Fruit fly (Drosophila melanogaster) whole organism, embryonic: ENCODE data around the gene ZIPIC.

ENCODE experiments used
- CG11085 ChIP-seq: fragments of 200-800 bp; sonication (Bioruptor generic); IDR thresholded peaks from 2 replicates; pipeline ENCODE4 v1.3.6; 2022; ENCODE audit warnings: missing biosample characterization, missing genetic modification characterization
- CG11560 ChIP-seq: fragments of 200-800 bp; sonication (Bioruptor generic); IDR thresholded peaks from 3 replicates; pipeline ENCODE4 v1.3.6; 2022; ENCODE audit warnings: missing biosample characterization, missing genetic modification characterization
- CG12071 ChIP-seq: fragments of 200-800 bp; sonication (Bioruptor generic); optimal IDR thresholded peaks from 3 replicates; lab custom pipeline; 2018; ENCODE audit warnings: missing biosample characterization, mild to moderate bottlenecking, missing genetic modification characterization
- CG12659 ChIP-seq: fragments of 200-800 bp; sonication (Bioruptor generic); optimal IDR thresholded peaks from 3 replicates; lab custom pipeline; 2017; ENCODE audit warnings: mild to moderate bottlenecking, missing biosample characterization, missing genetic modification reagents, missing genetic modification characterization
- CG14860 ChIP-seq: fragments of 200-800 bp; sonication (Bioruptor generic); IDR thresholded peaks from 3 replicates; pipeline ENCODE4 v1.3.6; 2022; ENCODE audit warnings: missing biosample characterization, missing genetic modification characterization; ENCODE audit not compliant: partially characterized antibody
- CG16863 ChIP-seq: fragments of 200-800 bp; sonication (Bioruptor generic); optimal IDR thresholded peaks from 3 replicates; lab custom pipeline; 2016; ENCODE audit warnings: missing biosample characterization, missing genetic modification characterization
- CG18011 ChIP-seq: fragments of 200-800 bp; sonication (Bioruptor generic); optimal IDR thresholded peaks from 2 replicates; lab custom pipeline; 2017; ENCODE audit warnings: missing biosample characterization, missing genetic modification characterization, mild to moderate bottlenecking, moderate library complexity, missing genotype
- CG34376 ChIP-seq: fragments of 200-800 bp; sonication (Bioruptor generic); optimal IDR thresholded peaks from 2 replicates; lab custom pipeline; 2018; ENCODE audit warnings: missing biosample characterization, mild to moderate bottlenecking, missing genetic modification characterization
- CG6689 ChIP-seq: fragments of 200-800 bp; sonication (Bioruptor generic); IDR thresholded peaks from 2 replicates; pipeline ENCODE4 v1.3.6; 2022; ENCODE audit warnings: missing biosample characterization, missing genetic modification characterization
- CG7357 ChIP-seq: fragments of 200-800 bp; sonication (Bioruptor generic); IDR thresholded peaks from 3 replicates; pipeline ENCODE4 v1.3.6; 2022; ENCODE audit warnings: missing biosample characterization, missing genetic modification characterization
- CG8359 ChIP-seq: fragments of 200-800 bp; sonication (Bioruptor generic); optimal IDR thresholded peaks from 2 replicates; lab custom pipeline; 2017; ENCODE audit warnings: missing biosample characterization, mild to moderate bottlenecking, missing genetic modification characterization, borderline replicate concordance
- CG8478 ChIP-seq: fragments of >200 bp; optimal IDR thresholded peaks from 2 replicates; lab custom pipeline; 2018
- CG9609 ChIP-seq: fragments of 200-800 bp; sonication (Bioruptor generic); optimal IDR thresholded peaks from 3 replicates; lab custom pipeline; 2016; ENCODE audit warnings: missing biosample characterization, missing genetic modification characterization
- Chrac-16 ChIP-seq: fragments of 200-800 bp; sonication (Bioruptor generic); optimal IDR thresholded peaks from 3 replicates; lab custom pipeline; 2016; ENCODE audit warnings: missing biosample characterization, missing genetic modification characterization
- Dek ChIP-seq: fragments of 200-800 bp; sonication (Bioruptor generic); optimal IDR thresholded peaks from 3 replicates; lab custom pipeline; 2019; ENCODE audit warnings: missing biosample characterization, mild to moderate bottlenecking, missing genetic modification characterization, moderate library complexity
- Hey ChIP-seq: fragments of 200-800 bp; sonication (Bioruptor generic); optimal IDR thresholded peaks from 3 replicates; lab custom pipeline; 2018; ENCODE audit warnings: missing biosample characterization, mild to moderate bottlenecking, missing genetic modification characterization
- MTF-1 ChIP-seq: fragments of 200-800 bp; sonication (Bioruptor generic); optimal IDR thresholded peaks from 2 replicates; lab custom pipeline; 2018; ENCODE audit warnings: missing biosample characterization, mild to moderate bottlenecking, missing genetic modification characterization, borderline replicate concordance
- Mes4 ChIP-seq: fragments of 200-800 bp; sonication (Bioruptor generic); optimal IDR thresholded peaks from 2 replicates; lab custom pipeline; 2016; ENCODE audit warnings: missing biosample characterization, missing genetic modification characterization
- Neu2 ChIP-seq: fragments of 200-800 bp; sonication (Bioruptor generic); optimal IDR thresholded peaks from 3 replicates; lab custom pipeline; 2016; ENCODE audit warnings: missing biosample characterization, missing genetic modification characterization, borderline replicate concordance
- NfI ChIP-seq: fragments of 200-800 bp; sonication (Bioruptor generic); optimal IDR thresholded peaks from 3 replicates; lab custom pipeline; 2018; ENCODE audit warnings: missing biosample characterization, mild to moderate bottlenecking, missing genetic modification characterization, moderate library complexity
- az2 ChIP-seq: fragments of 200-800 bp; sonication (Bioruptor generic); optimal IDR thresholded peaks from 3 replicates; lab custom pipeline; 2016; ENCODE audit warnings: missing biosample characterization, missing genetic modification characterization
- bab2 ChIP-seq: fragments of 200-800 bp; sonication (Bioruptor generic); optimal IDR thresholded peaks from 2 replicates; lab custom pipeline; 2016; ENCODE audit warnings: missing biosample characterization, missing genetic modification characterization
- bbx ChIP-seq: fragments of 200-800 bp; sonication (Bioruptor generic); IDR thresholded peaks from 2 replicates; pipeline ENCODE4 v1.3.6; 2022; ENCODE audit warnings: missing biosample characterization, missing genetic modification characterization; ENCODE audit not compliant: partially characterized antibody
- bcd ChIP-seq: fragments of 200-800 bp; sonication (Bioruptor generic); optimal IDR thresholded peaks from 2 replicates; lab custom pipeline; 2017; ENCODE audit warnings: missing biosample characterization, mild to moderate bottlenecking, missing genetic modification characterization
- cas ChIP-seq: fragments of 200-800 bp; sonication (Bioruptor generic); IDR thresholded peaks from 2 replicates; pipeline ENCODE4 v1.3.6; 2022; ENCODE audit warnings: missing biosample characterization, missing genetic modification characterization
- cg ChIP-seq: fragments of 200-800 bp; sonication (Bioruptor generic); optimal IDR thresholded peaks from 3 replicates; lab custom pipeline; 2019; ENCODE audit warnings: missing biosample characterization, mild to moderate bottlenecking, missing genetic modification characterization, moderate library complexity
- chm ChIP-seq: fragments of 200-800 bp; sonication (Bioruptor generic); IDR thresholded peaks from 2 replicates; pipeline ENCODE4 v1.3.6; 2022; ENCODE audit warnings: missing biosample characterization, missing genetic modification characterization
- dan ChIP-seq: fragments of 200-800 bp; sonication (Bioruptor generic); IDR thresholded peaks from 2 replicates; pipeline ENCODE4 v1.3.6; 2022; ENCODE audit warnings: missing biosample characterization, missing genetic modification characterization
- danr ChIP-seq: fragments of 200-800 bp; sonication (Bioruptor generic); IDR thresholded peaks from 2 replicates; pipeline ENCODE4 v1.3.6; 2022; ENCODE audit warnings: missing biosample characterization, missing genetic modification characterization
- dati ChIP-seq: fragments of 200-800 bp; sonication (Bioruptor generic); IDR thresholded peaks from 2 replicates; pipeline ENCODE4 v1.3.6; 2022; ENCODE audit warnings: missing biosample characterization, missing genetic modification characterization
- dm ChIP-seq: fragments of 200-800 bp; sonication (Bioruptor generic); optimal IDR thresholded peaks from 3 replicates; lab custom pipeline; 2016; ENCODE audit warnings: missing biosample characterization, missing genetic modification characterization
- fd64A ChIP-seq: fragments of 200-800 bp; sonication (Bioruptor generic); optimal IDR thresholded peaks from 3 replicates; lab custom pipeline; 2018; ENCODE audit warnings: missing biosample characterization, mild to moderate bottlenecking, missing genetic modification characterization
- gce ChIP-seq: fragments of 200-800 bp; sonication (Bioruptor generic); IDR thresholded peaks from 3 replicates; pipeline ENCODE4 v1.3.6; 2022; ENCODE audit warnings: missing biosample characterization, missing genetic modification characterization
- gfzf ChIP-seq: fragments of 200-800 bp; sonication (Bioruptor generic); optimal IDR thresholded peaks from 2 replicates; lab custom pipeline; 2016; ENCODE audit warnings: missing biosample characterization, mild to moderate bottlenecking, missing genetic modification characterization, moderate library complexity
- grau ChIP-seq: fragments of 200-800 bp; optimal IDR thresholded peaks from 3 replicates; lab custom pipeline; 2019; ENCODE audit warnings: missing biosample characterization, mild to moderate bottlenecking, missing genetic modification characterization, moderate library complexity
- gro ChIP-seq: fragments of 200-800 bp; sonication (Bioruptor generic); optimal IDR thresholded peaks from 2 replicates; lab custom pipeline; 2016; ENCODE audit warnings: missing biosample characterization, missing genetic modification characterization
- jumu ChIP-seq: fragments of 200-800 bp; sonication (Bioruptor generic); optimal IDR thresholded peaks from 3 replicates; lab custom pipeline; 2016; ENCODE audit warnings: missing biosample characterization, missing genetic modification characterization
- ken ChIP-seq: fragments of 200-800 bp; sonication (Bioruptor generic); IDR thresholded peaks from 3 replicates; pipeline ENCODE4 v1.3.6; 2022; ENCODE audit warnings: missing biosample characterization, missing genetic modification characterization
- lilli ChIP-seq: fragments of 200-800 bp; sonication (Bioruptor generic); optimal IDR thresholded peaks from 3 replicates; lab custom pipeline; 2016; ENCODE audit warnings: missing biosample characterization, missing genetic modification characterization
- pb ChIP-seq: fragments of 200-800 bp; sonication (Bioruptor generic); optimal IDR thresholded peaks from 3 replicates; lab custom pipeline; 2016; ENCODE audit warnings: missing biosample characterization, missing genetic modification characterization
- pros ChIP-seq: fragments of 200-800 bp; sonication (Bioruptor generic); optimal IDR thresholded peaks from 3 replicates; lab custom pipeline; 2019; ENCODE audit warnings: missing biosample characterization, mild to moderate bottlenecking, missing genetic modification characterization, moderate library complexity
- pzg ChIP-seq: fragments of 200-800 bp; sonication (Bioruptor generic); optimal IDR thresholded peaks from 3 replicates; lab custom pipeline; 2018; ENCODE audit warnings: missing biosample characterization, mild to moderate bottlenecking, missing genetic modification characterization, moderate library complexity
- scrt ChIP-seq: fragments of 200-800 bp; sonication (Bioruptor generic); optimal IDR thresholded peaks from 2 replicates; lab custom pipeline; 2018; ENCODE audit warnings: missing biosample characterization, mild to moderate bottlenecking, missing genetic modification characterization, moderate library complexity
- slou ChIP-seq: fragments of 200-800 bp; sonication (Bioruptor generic); optimal IDR thresholded peaks from 3 replicates; lab custom pipeline; 2016; ENCODE audit warnings: missing biosample characterization, missing genetic modification characterization
- sug ChIP-seq: fragments of 200-800 bp; optimal IDR thresholded peaks from 2 replicates; lab custom pipeline; 2019; ENCODE audit warnings: missing biosample characterization, mild to moderate bottlenecking, missing genetic modification characterization, moderate library complexity
- trem ChIP-seq: fragments of 200-800 bp; optimal IDR thresholded peaks from 3 replicates; lab custom pipeline; 2019; ENCODE audit warnings: missing biosample characterization, mild to moderate bottlenecking, missing genetic modification characterization, moderate library complexity
- vnd ChIP-seq: fragments of 200-800 bp; sonication (Bioruptor generic); IDR thresholded peaks from 3 replicates; pipeline ENCODE4 v1.3.6; 2022; ENCODE audit warnings: missing biosample characterization, missing genetic modification characterization; ENCODE audit not compliant: partially characterized antibody
- wor ChIP-seq: fragments of 200-800 bp; sonication (Bioruptor generic); IDR thresholded peaks from 2 replicates; pipeline ENCODE4 v1.3.6; 2022; ENCODE audit warnings: missing biosample characterization, missing genetic modification characterization
- zen ChIP-seq: fragments of 200-800 bp; sonication (Bioruptor generic); optimal IDR thresholded peaks from 3 replicates; lab custom pipeline; 2018; ENCODE audit warnings: missing biosample characterization, mild to moderate bottlenecking, missing genetic modification characterization, moderate library complexity
- zfh2 ChIP-seq: fragments of 200-800 bp; sonication (Bioruptor generic); optimal IDR thresholded peaks from 2 replicates; lab custom pipeline; 2016; ENCODE audit warnings: missing biosample characterization, missing genetic modification characterization

The ZIPIC gene

DNA sequence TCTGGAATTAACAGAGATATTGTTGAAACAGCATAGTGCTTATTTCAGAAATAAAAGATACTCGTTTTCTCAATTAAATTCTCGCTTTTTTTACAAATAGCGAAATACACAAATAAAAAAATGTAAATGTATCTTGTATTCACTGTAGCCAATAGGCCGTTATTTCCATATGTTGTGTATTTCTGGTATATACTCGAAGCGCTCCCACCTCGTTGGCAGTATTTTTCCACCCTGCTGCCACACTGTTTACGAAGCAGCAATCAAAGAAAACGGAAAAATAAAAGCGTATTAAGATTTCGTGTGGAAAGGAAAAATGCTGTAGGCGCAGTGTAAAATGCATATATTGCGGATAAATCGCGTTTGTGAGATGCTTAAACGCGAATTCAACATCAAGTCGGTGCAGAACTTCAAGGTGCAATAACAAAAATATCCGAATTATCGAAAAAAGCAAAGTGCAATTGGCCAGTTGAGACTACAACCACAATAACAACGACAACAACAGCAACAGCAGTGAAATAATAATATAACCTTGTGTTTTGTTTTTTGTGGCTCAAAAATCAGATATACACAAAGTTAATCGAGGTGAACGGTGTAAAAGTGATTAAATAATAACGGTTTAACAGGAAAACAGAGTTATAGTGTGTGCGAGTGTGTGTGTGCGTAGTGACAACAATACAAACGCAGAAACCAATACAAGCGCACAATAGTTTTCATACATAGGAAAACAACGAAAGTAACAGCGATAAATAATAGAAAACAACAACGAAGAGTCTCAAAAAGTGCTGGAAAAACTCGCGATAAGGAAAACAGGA lies 21.6 kb upstream of the ZIPIC start, which contains the start of gene sima (continued):
- TF ChIP-seq cas (GFP tag; lab: Robert Waterston, UW) (peak; percentile 17; the same call in 1 of the 2 replicates), CG14860 (GFP tag; lab: Robert Waterston, UW) (no peak), az2 (GFP tag; lab: Kevin White, UChicago) (no peak), MTF-1 (GFP tag; lab: Kevin White, UChicago) (no peak), fd64A (no peak), Hey (tag; lab: Kevin White, UChicago) (no peak), sug (tag; lab: Kevin White, UChicago) (peak; percentile 32), zen (tag; lab: Kevin White, UChicago) (no peak), dm (GFP tag; lab: Kevin White, UChicago) (peak; percentile 32), pros (GFP tag; lab: Kevin White, UChicago) (no peak), CG11085 (GFP tag; lab: Robert Waterston, UW) (no peak), grau (tag; lab: Kevin White, UChicago) (peak; percentile 99), dati (no peak), chm (GFP tag; lab: Robert Waterston, UW) (peak; percentile 48; the same call in 1 of the 2 replicates), Mes4 (no peak), ken (GFP tag; lab: Robert Waterston, UW) (no peak), CG8478 (lab: Kevin White, UChicago) (no peak), CG8359 (GFP tag; lab: Kevin White, UChicago) (no peak), pb (GFP tag; lab: Kevin White, UChicago) (no peak), Dek (tag; lab: Kevin White, UChicago) (peak; percentile 52), bcd (GFP tag; lab: Kevin White, UChicago) (peak; percentile 16), cg (GFP tag; lab: Kevin White, UChicago) (peak; percentile 88), Chrac-16 (GFP tag; lab: Kevin White, UChicago) (peak; percentile 43), lilli (GFP tag; lab: Kevin White, UChicago) (peak; percentile 66), Neu2 (GFP tag; lab: Kevin White, UChicago) (no peak), gce (GFP tag; lab: Robert Waterston, UW) (no peak), slou (GFP tag; lab: Kevin White, UChicago) (no peak), gro (no peak), CG18011 (no peak), zfh2 (no peak), bbx (GFP tag; lab: Robert Waterston, UW) (no peak), vnd (GFP tag; lab: Robert Waterston, UW) (no peak), danr (GFP tag; lab: Robert Waterston, UW) (no peak), wor (GFP tag; lab: Robert Waterston, UW) (no peak), gfzf (GFP tag; lab: Kevin White, UChicago) (peak; percentile 96), jumu (peak; percentile 2), trem (tag; lab: Kevin White, UChicago) (peak; percentile 64), CG16863 (peak; percentile 23), CG9609 (peak; percentile 18), pzg (GFP tag; lab: Kevin White, UChicago) (peak; percentile 86), NfI (GFP tag; lab: Kevin White, UChicago) (no peak), CG12659 (peak; percentile 61), CG11560 (no peak), dan (GFP tag; lab: Robert Waterston, UW) (no peak), CG34376 (peak; percentile 31), CG12071 (peak; percentile 1), scrt (GFP tag; lab: Kevin White, UChicago) (peak; percentile 5), bab2 (GFP tag; lab: Kevin White, UChicago) (peak; percentile 15), CG7357 (GFP tag; lab: Robert Waterston, UW) (no peak), CG6689 (no peak)
